Worm (Caenorhabditis elegans) whole organism, L1 larva: ENCODE measurements around the gene acc-4.

Experiments used
- C16A3.4 ChIP-seq: fragments of 150-350 bp; optimal IDR thresholded peaks from 2 replicates; lab custom pipeline; 2014; ENCODE audit warnings: missing biosample characterization, missing genetic modification characterization
- F16B12.6 ChIP-seq: fragments of 150-350 bp; optimal IDR thresholded peaks from 2 replicates; lab custom pipeline; 2014; ENCODE audit warnings: missing biosample characterization, missing genetic modification characterization
- Y116A8C.19 ChIP-seq: sonication (generic microtip); optimal IDR thresholded peaks from 2 replicates; lab custom pipeline; 2016; ENCODE audit warnings: missing compliant biosample characterization, missing genetic modification characterization, borderline replicate concordance
- aha-1 ChIP-seq: fragments of 150-350 bp; optimal IDR thresholded peaks from 2 replicates; lab custom pipeline; 2014; ENCODE audit warnings: missing biosample characterization, missing genetic modification characterization
- blmp-1 ChIP-seq: fragments of 150-350 bp; optimal IDR thresholded peaks from 2 replicates; lab custom pipeline; 2014; ENCODE audit warnings: missing biosample characterization, missing genetic modification characterization
- ceh-63 ChIP-seq: fragments of 200-800 bp; sonication (Bioruptor generic); optimal IDR thresholded peaks from 2 replicates; lab custom pipeline; 2018; ENCODE audit warnings: mild to moderate bottlenecking, missing genetic modification characterization, missing compliant biosample characterization
- ceh-8 ChIP-seq: fragments of 200-800 bp; sonication (Bioruptor generic); optimal IDR thresholded peaks from 2 replicates; lab custom pipeline; 2018; ENCODE audit warnings: mild to moderate bottlenecking, missing genetic modification characterization, moderate library complexity, missing compliant biosample characterization
- ceh-88 ChIP-seq: fragments of 200-800 bp; sonication (Bioruptor generic); IDR thresholded peaks from 2 replicates; pipeline ENCODE4 v1.3.6; 2022; ENCODE audit warnings: missing genetic modification characterization, missing compliant biosample characterization
- egl-13 ChIP-seq: sonication (generic microtip); optimal IDR thresholded peaks from 2 replicates; lab custom pipeline; 2016; ENCODE audit warnings: missing genotype, missing genetic modification reagents, missing genetic modification characterization, missing compliant biosample characterization
- egl-27 ChIP-seq, 2 experiments: fragments of 150-350 bp in 1 of 2; sonication (generic microtip); optimal IDR thresholded peaks; 3 replicates each; lab custom pipeline; 2017 to 2018; ENCODE audit warnings: missing biosample characterization in 2 of 2, missing genetic modification characterization in 2 of 2, missing genetic modification reagents in 2 of 2
- elt-3 ChIP-seq, 6 experiments: fragments of 150-350 bp in 1 of 6; sonication (generic microtip); optimal IDR thresholded peaks; 2 replicates each; lab custom pipeline; 2017 to 2018; ENCODE audit warnings: missing biosample characterization in 6 of 6, missing genetic modification characterization in 6 of 6, inconsistent platforms in 1 of 6
- ets-5 ChIP-seq: fragments of 200-800 bp; sonication (Bioruptor generic); IDR thresholded peaks from 2 replicates; pipeline ENCODE4 v1.3.6; 2022; ENCODE audit warnings: missing genetic modification characterization, missing compliant biosample characterization
- fkh-10 ChIP-seq: sonication (generic microtip); optimal IDR thresholded peaks from 2 replicates; lab custom pipeline; 2017; ENCODE audit warnings: missing biosample characterization, missing genetic modification reagents, missing genetic modification characterization
- hlh-4 ChIP-seq: sonication (generic microtip); optimal IDR thresholded peaks from 2 replicates; lab custom pipeline; 2016; ENCODE audit warnings: mild to moderate bottlenecking, missing genetic modification characterization, missing compliant biosample characterization
- irx-1 ChIP-seq: sonication (generic microtip); optimal IDR thresholded peaks from 2 replicates; lab custom pipeline; 2016; ENCODE audit warnings: missing genetic modification characterization, missing compliant biosample characterization
- lin-13 ChIP-seq: fragments of 150-350 bp; optimal IDR thresholded peaks from 2 replicates; lab custom pipeline; 2014; ENCODE audit warnings: missing biosample characterization, missing genetic modification reagents, missing genetic modification characterization
- lin-14 ChIP-seq: fragments of 200-800 bp; sonication (Bioruptor generic); optimal IDR thresholded peaks from 2 replicates; lab custom pipeline; 2018; ENCODE audit warnings: mild to moderate bottlenecking, missing genetic modification characterization, moderate library complexity, missing compliant biosample characterization
- lin-15B ChIP-seq: fragments of 150-350 bp; sonication (generic microtip); optimal IDR thresholded peaks from 3 replicates; lab custom pipeline; 2014; ENCODE audit warnings: missing biosample characterization, missing genetic modification characterization
- lin-35 ChIP-seq, 2 experiments: fragments of 150-350 bp; optimal IDR thresholded peaks; 2 replicates each; lab custom pipeline; 2014; ENCODE audit warnings: missing biosample characterization in 2 of 2, missing genetic modification characterization in 2 of 2, missing genetic modification reagents in 2 of 2
- lir-3 ChIP-seq: sonication (generic microtip); optimal IDR thresholded peaks from 2 replicates; lab custom pipeline; 2016; ENCODE audit warnings: mild to moderate bottlenecking, missing genetic modification characterization, moderate library complexity, missing compliant biosample characterization; ENCODE audit not compliant: poor library complexity
- lsy-2 ChIP-seq, 2 experiments: fragments of 150-350 bp; optimal IDR thresholded peaks; 2 replicates each; lab custom pipeline; 2014; ENCODE audit warnings: missing biosample characterization in 2 of 2, missing genetic modification characterization in 2 of 2
- mab-9 ChIP-seq: fragments of 200-800 bp; sonication (Bioruptor generic); IDR thresholded peaks from 2 replicates; pipeline ENCODE4 v1.3.6; 2022; ENCODE audit warnings: missing genetic modification reagents, missing genetic modification characterization, missing compliant biosample characterization
- mdl-1 ChIP-seq, 2 experiments: fragments of 150-350 bp; optimal IDR thresholded peaks; 2 replicates each; lab custom pipeline; 2014 to 2017; ENCODE audit warnings: missing biosample characterization in 2 of 2, missing genetic modification characterization in 2 of 2, inconsistent platforms in 1 of 2
- nhr-11 ChIP-seq: fragments of 150-350 bp; optimal IDR thresholded peaks from 2 replicates; lab custom pipeline; 2014; ENCODE audit warnings: missing biosample characterization, missing genetic modification characterization
- nhr-12 ChIP-seq: sonication (generic microtip); optimal IDR thresholded peaks from 2 replicates; lab custom pipeline; 2017; ENCODE audit warnings: missing biosample characterization, missing genetic modification characterization
- nhr-237 ChIP-seq: fragments of 150-350 bp; optimal IDR thresholded peaks from 2 replicates; lab custom pipeline; 2014; ENCODE audit warnings: missing biosample characterization, missing genetic modification characterization
- nhr-47 ChIP-seq: sonication (generic microtip); optimal IDR thresholded peaks from 2 replicates; lab custom pipeline; 2016; ENCODE audit warnings: mild to moderate bottlenecking, missing genetic modification characterization, moderate library complexity, missing compliant biosample characterization
- nhr-71 ChIP-seq: sonication (generic microtip); optimal IDR thresholded peaks from 2 replicates; lab custom pipeline; 2016; ENCODE audit warnings: mild to moderate bottlenecking, missing genetic modification characterization, moderate library complexity, missing compliant biosample characterization
- rnt-1 ChIP-seq: sonication (generic microtip); optimal IDR thresholded peaks from 2 replicates; lab custom pipeline; 2016; ENCODE audit warnings: mild to moderate bottlenecking, missing genetic modification characterization, moderate library complexity, missing compliant biosample characterization
- snpc-4 ChIP-seq: fragments of 150-350 bp; optimal IDR thresholded peaks from 2 replicates; lab custom pipeline; 2014; ENCODE audit warnings: missing biosample characterization, missing genetic modification characterization
- sox-4 ChIP-seq: sonication (generic microtip); optimal IDR thresholded peaks from 2 replicates; lab custom pipeline; 2016; ENCODE audit warnings: missing genetic modification characterization, missing compliant biosample characterization
- sptf-1 ChIP-seq: fragments of 150-350 bp; optimal IDR thresholded peaks from 2 replicates; lab custom pipeline; 2014; ENCODE audit warnings: missing biosample characterization, missing genetic modification characterization
- sup-37 ChIP-seq: fragments of 200-800 bp; sonication (Bioruptor generic); optimal IDR thresholded peaks from 2 replicates; lab custom pipeline; 2018; ENCODE audit warnings: mild to moderate bottlenecking, missing genetic modification characterization, missing compliant biosample characterization
- unc-130 ChIP-seq: fragments of 150-350 bp; optimal IDR thresholded peaks from 2 replicates; lab custom pipeline; 2017; ENCODE audit warnings: missing biosample characterization, missing genetic modification characterization, inconsistent platforms
- unc-30 ChIP-seq: sonication (generic microtip); optimal IDR thresholded peaks from 2 replicates; lab custom pipeline; 2017; ENCODE audit warnings: missing biosample characterization, missing genetic modification characterization
- unc-62 ChIP-seq: fragments of 150-350 bp; optimal IDR thresholded peaks from 2 replicates; lab custom pipeline; 2014; ENCODE audit warnings: missing biosample characterization, missing genetic modification reagents, missing genetic modification characterization
- unc-86 ChIP-seq: sonication (generic microtip); optimal IDR thresholded peaks from 2 replicates; lab custom pipeline; 2016; ENCODE audit warnings: missing genetic modification characterization, missing compliant biosample characterization
- unc-98 ChIP-seq: fragments of 200-800 bp; sonication (Bioruptor generic); IDR thresholded peaks from 2 replicates; pipeline ENCODE4 v1.3.6; 2022; ENCODE audit warnings: missing genetic modification characterization, missing compliant biosample characterization
- xbp-1 ChIP-seq: sonication (generic microtip); optimal IDR thresholded peaks from 2 replicates; lab custom pipeline; 2016; ENCODE audit warnings: missing genetic modification characterization, missing compliant biosample characterization
- ztf-11 ChIP-seq, 2 experiments: sonication (generic microtip); optimal IDR thresholded peaks; 2 replicates each; lab custom pipeline; 2016 to 2017; ENCODE audit warnings: missing genetic modification characterization in 2 of 2, missing biosample characterization in 1 of 2, missing compliant biosample characterization in 1 of 2
- ztf-4 ChIP-seq: fragments of 150-350 bp; optimal IDR thresholded peaks from 2 replicates; lab custom pipeline; 2014; ENCODE audit warnings: missing biosample characterization, missing genetic modification characterization

Gene acc-4

ce11 chrIII:13474482-13474881, 9.4 kb downstream of the acc-4 start (continued):
- no peak for TF ChIP-seq C16A3.4 (tag; lab: Kevin White, UChicago)
- TF ChIP-seq unc-98 = peak; percentile 58
- TF ChIP-seq elt-3 (tag; optimal IDR thresholded peaks at IDR 0.05; lab: Kevin White, UChicago) = no peak
- TF ChIP-seq lin-15B (tag; lab: Kevin White, UChicago) = no peak
- no peak for TF ChIP-seq egl-13
- TF ChIP-seq sup-37 (GFP tag; lab: Kevin White, UChicago) = no peak
- TF ChIP-seq nhr-47 (tag; lab: Kevin White, UChicago) = no peak
- no peak for TF ChIP-seq F16B12.6
- TF ChIP-seq nhr-11 (tag; lab: Kevin White, UChicago) = no peak
- peak; percentile 28 for TF ChIP-seq sox-4 (tag; lab: Kevin White, UChicago)
- TF ChIP-seq nhr-71 (tag; lab: Kevin White, UChicago) = no peak
- no peak for TF ChIP-seq nhr-237 (tag; lab: Kevin White, UChicago)
- no peak for TF ChIP-seq lsy-2 (tag; optimal IDR thresholded peaks at IDR 0.05; lab: Kevin White, UChicago)
- TF ChIP-seq rnt-1 (tag; lab: Kevin White, UChicago) = peak; percentile 34
- TF ChIP-seq fkh-10 (GFP tag; lab: Kevin White, UChicago) = no peak
- no peak for TF ChIP-seq unc-86 (tag; lab: Kevin White, UChicago)
- TF ChIP-seq ztf-11 (tag; optimal IDR thresholded peaks at IDR 0.05; lab: Kevin White, UChicago) = peak in 1 of 2 experiments; percentile 53
- no peak for TF ChIP-seq lin-35 (GFP tag; optimal IDR thresholded peaks at IDR 0.05; lab: Kevin White, UChicago)
- no peak for TF ChIP-seq unc-130 (tag; lab: Kevin White, UChicago)
- TF ChIP-seq blmp-1 (tag; lab: Kevin White, UChicago) = no peak
- no peak for TF ChIP-seq ets-5 (GFP tag; lab: Robert Waterston, UW)
- TF ChIP-seq egl-27 (tag; optimal IDR thresholded peaks at IDR 0.05; lab: Kevin White, UChicago) = no peak
- peak; percentile 40 for TF ChIP-seq ceh-63 (GFP tag; lab: Kevin White, UChicago)
- TF ChIP-seq unc-30 (tag; lab: Kevin White, UChicago) = no peak
- TF ChIP-seq lin-14 (GFP tag; lab: Kevin White, UChicago) = no peak
- TF ChIP-seq snpc-4 (tag; lab: Kevin White, UChicago) = no peak
- TF ChIP-seq lir-3 (tag; lab: Kevin White, UChicago) = peak; percentile 66
- TF ChIP-seq ceh-88 (GFP tag; lab: Robert Waterston, UW) = no peak
- TF ChIP-seq irx-1 = no peak
- TF ChIP-seq unc-62 (GFP tag; lab: Kevin White, UChicago) = no peak

- TF ChIP-seq mdl-1 (tag; optimal IDR thresholded peaks at IDR 0.05; lab: Kevin White, UChicago) = no peak
- no peak for TF ChIP-seq lin-13
- no peak for TF ChIP-seq ceh-8 (GFP tag; lab: Kevin White, UChicago)
- TF ChIP-seq xbp-1 (tag; lab: Kevin White, UChicago) = no peak
- no peak for TF ChIP-seq snpc-4 (tag; lab: Kevin White, UChicago)
- TF ChIP-seq aha-1 = no peak
- TF ChIP-seq nhr-237 (tag; lab: Kevin White, UChicago) = no peak
- no peak for TF ChIP-seq nhr-12 (tag; lab: Kevin White, UChicago)
- TF ChIP-seq mab-9 (GFP tag; lab: Robert Waterston, UW) = no peak
- no peak for TF ChIP-seq unc-30 (tag; lab: Kevin White, UChicago)
- no peak for TF ChIP-seq ztf-11 (tag; optimal IDR thresholded peaks at IDR 0.05; lab: Kevin White, UChicago)
- TF ChIP-seq Y116A8C.19 (tag; lab: Kevin White, UChicago) = no peak
- no peak for TF ChIP-seq ztf-4 (tag; lab: Kevin White, UChicago)
- no peak for TF ChIP-seq lir-3 (tag; lab: Kevin White, UChicago)
- TF ChIP-seq nhr-71 (tag; lab: Kevin White, UChicago) = no peak
- no peak for TF ChIP-seq hlh-4 (tag; lab: Kevin White, UChicago)
- no peak for TF ChIP-seq sptf-1 (tag; lab: Kevin White, UChicago)
Measured at ce11 chrIII:13471504-13471903, 12.4 kb downstream of the acc-4 start, which contains the start of gene pssy-2. TSS of gene pssy-2 (plus strand) at chrIII:13471804.
